Worm (Caenorhabditis elegans): ENCODE measurements around the gene zmp-6.
A peak's percentile ranks its signal among the peaks of the same experiment; 100 is the strongest.

The zmp-6 gene

ce11 chrIII:7272088-7272487 is 24.4 kb upstream of the zmp-6 start:
- TF ChIP-seq B0310.2 (tag; optimal IDR thresholded peaks at IDR 0.05) (no peak), tra-4 (tag; optimal IDR thresholded peaks at IDR 0.05) (no peak), flt-1 (GFP tag; IDR thresholded peaks at IDR 0.05) (0 out of 2 replicates have a peak, but pooled peaks have one; percentile 4), sea-1 (GFP tag; conservative IDR thresholded peaks at IDR 0.05) (no peak), hmg-4 (GFP tag; optimal IDR thresholded peaks at IDR 0.05) (peak; percentile 75), hmbx-1 (tag; optimal IDR thresholded peaks at IDR 0.05) (no peak), pes-1 (GFP tag; IDR thresholded peaks at IDR 0.05) (no peak), hnd-1 (tag; optimal IDR thresholded peaks at IDR 0.05) (no peak), F13C5.2 (tag; optimal IDR thresholded peaks at IDR 0.05) (peak; percentile 43), tbx-11 (GFP tag; IDR thresholded peaks at IDR 0.05) (no peak), ceh-13 (GFP tag; optimal IDR thresholded peaks at IDR 0.05) (no peak), aly-1 (tag; optimal IDR thresholded peaks at IDR 0.05) (no peak), tbx-37 (GFP tag; conservative IDR thresholded peaks at IDR 0.05) (no peak)

- no peak for TF ChIP-seq tra-4 (tag; optimal IDR thresholded peaks at IDR 0.05)
- no peak for TF ChIP-seq ceh-36 (tag; optimal IDR thresholded peaks at IDR 0.05)
- TF ChIP-seq hmg-4 (GFP tag; optimal IDR thresholded peaks at IDR 0.05): no peak
- TF ChIP-seq aly-1 (tag; optimal IDR thresholded peaks at IDR 0.05): no peak
- TF ChIP-seq ama-1 (optimal IDR thresholded peaks at IDR 0.05): no peak
- no peak for TF ChIP-seq sea-1 (GFP tag; conservative IDR thresholded peaks at IDR 0.05)
- no peak for TF ChIP-seq hnd-1 (tag; optimal IDR thresholded peaks at IDR 0.05)
- no peak for TF ChIP-seq flt-1 (GFP tag; IDR thresholded peaks at IDR 0.05)
- no peak for TF ChIP-seq tbx-37 (GFP tag; conservative IDR thresholded peaks at IDR 0.05)
- no peak for TF ChIP-seq ets-7 (tag; optimal IDR thresholded peaks at IDR 0.05)
- no peak for TF ChIP-seq pes-1 (GFP tag; IDR thresholded peaks at IDR 0.05)
- TF ChIP-seq scrt-1 (GFP tag; IDR thresholded peaks at IDR 0.05): no peak
- TF ChIP-seq hmbx-1 (tag; optimal IDR thresholded peaks at IDR 0.05): no peak
- no peak for TF ChIP-seq F13C5.2 (tag; optimal IDR thresholded peaks at IDR 0.05)
- no peak for TF ChIP-seq B0310.2 (tag; optimal IDR thresholded peaks at IDR 0.05)
- TF ChIP-seq ceh-13 (GFP tag; optimal IDR thresholded peaks at IDR 0.05): no peak
- TF ChIP-seq tbx-11 (GFP tag; IDR thresholded peaks at IDR 0.05): no peak
Observed at ce11 chrIII:7271083-7271482, 23.4 kb upstream of the zmp-6 start.

DNA sequence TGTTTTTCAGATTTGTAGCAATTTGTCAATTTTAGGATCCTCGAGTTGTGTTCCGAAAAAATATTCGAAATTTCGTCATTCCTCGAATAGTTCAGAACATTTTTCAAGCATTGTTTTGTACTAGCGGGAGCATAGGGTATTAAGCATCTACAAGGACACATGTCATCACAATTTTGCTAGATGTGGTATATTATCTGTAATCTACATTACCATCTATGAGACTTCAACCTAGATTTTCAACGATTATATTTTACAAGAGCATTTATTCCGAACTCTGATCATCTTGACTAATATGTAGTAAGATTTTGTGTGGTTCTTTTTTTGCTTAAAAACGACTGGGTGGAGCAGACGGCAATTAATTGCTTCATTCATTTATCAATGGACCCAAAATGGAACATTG is 15.4 kb upstream of the zmp-6 start:
- no peak for TF ChIP-seq tbx-11 (GFP tag; IDR thresholded peaks at IDR 0.05)
- TF ChIP-seq tbx-37 (GFP tag; conservative IDR thresholded peaks at IDR 0.05): no peak
- no peak for TF ChIP-seq ama-1 (optimal IDR thresholded peaks at IDR 0.05)
- TF ChIP-seq hmbx-1 (tag; optimal IDR thresholded peaks at IDR 0.05): no peak
- no peak for TF ChIP-seq flt-1 (GFP tag; IDR thresholded peaks at IDR 0.05)
- no peak for TF ChIP-seq ceh-36 (tag; optimal IDR thresholded peaks at IDR 0.05)
- no peak for TF ChIP-seq hnd-1 (tag; optimal IDR thresholded peaks at IDR 0.05)
- TF ChIP-seq sea-1 (GFP tag; conservative IDR thresholded peaks at IDR 0.05): no peak
- no peak for TF ChIP-seq tra-4 (tag; optimal IDR thresholded peaks at IDR 0.05)
- TF ChIP-seq aly-1 (tag; optimal IDR thresholded peaks at IDR 0.05): no peak
- no peak for TF ChIP-seq B0310.2 (tag; optimal IDR thresholded peaks at IDR 0.05)
- TF ChIP-seq ceh-13 (GFP tag; optimal IDR thresholded peaks at IDR 0.05): no peak
- TF ChIP-seq scrt-1 (GFP tag; IDR thresholded peaks at IDR 0.05): no peak
- no peak for TF ChIP-seq F13C5.2 (tag; optimal IDR thresholded peaks at IDR 0.05)

DNA sequence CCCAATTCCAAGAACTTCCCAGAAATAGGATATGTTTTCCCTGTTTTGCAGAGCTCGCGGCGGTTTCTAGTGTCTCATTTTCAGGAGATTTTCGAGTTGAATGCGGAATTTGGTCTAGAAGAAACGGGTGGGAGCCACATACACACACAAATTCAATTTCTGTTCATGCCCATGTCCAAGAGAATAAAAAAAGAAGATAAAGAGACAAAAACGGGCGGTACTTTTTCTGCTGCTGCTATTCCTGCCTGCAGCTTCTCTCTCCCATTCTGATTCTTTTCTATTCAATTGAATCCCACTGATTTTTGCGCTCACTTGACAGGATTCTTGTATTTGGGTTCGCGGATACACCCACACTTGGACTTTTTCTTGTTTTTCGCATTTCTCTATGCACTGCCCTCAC is 15.0 kb upstream of the zmp-6 start:
- no peak for TF ChIP-seq ama-1 (optimal IDR thresholded peaks at IDR 0.05)
- TF ChIP-seq flt-1 (GFP tag; IDR thresholded peaks at IDR 0.05): no peak
- no peak for TF ChIP-seq hmbx-1 (tag; optimal IDR thresholded peaks at IDR 0.05)
- TF ChIP-seq hnd-1 (tag; optimal IDR thresholded peaks at IDR 0.05): no peak
- no peak for TF ChIP-seq B0310.2 (tag; optimal IDR thresholded peaks at IDR 0.05)
- TF ChIP-seq scrt-1 (GFP tag; IDR thresholded peaks at IDR 0.05): no peak
- TF ChIP-seq ceh-36 (tag; optimal IDR thresholded peaks at IDR 0.05): no peak
- TF ChIP-seq ets-7 (tag; optimal IDR thresholded peaks at IDR 0.05): no peak
- no peak for TF ChIP-seq sea-1 (GFP tag; conservative IDR thresholded peaks at IDR 0.05)
- no peak for TF ChIP-seq tbx-37 (GFP tag; conservative IDR thresholded peaks at IDR 0.05)
- no peak for TF ChIP-seq aly-1 (tag; optimal IDR thresholded peaks at IDR 0.05)
- TF ChIP-seq F13C5.2 (tag; optimal IDR thresholded peaks at IDR 0.05): no peak
- TF ChIP-seq hmg-4 (GFP tag; optimal IDR thresholded peaks at IDR 0.05): no peak
- TF ChIP-seq tra-4 (tag; optimal IDR thresholded peaks at IDR 0.05): no peak
- no peak for TF ChIP-seq ceh-13 (GFP tag; optimal IDR thresholded peaks at IDR 0.05)

- TF ChIP-seq tbx-11 (GFP tag; IDR thresholded peaks at IDR 0.05): no peak
- TF ChIP-seq ama-1 (optimal IDR thresholded peaks at IDR 0.05): no peak
- TF ChIP-seq F13C5.2 (tag; optimal IDR thresholded peaks at IDR 0.05): no peak
- TF ChIP-seq scrt-1 (GFP tag; IDR thresholded peaks at IDR 0.05): no peak
- no peak for TF ChIP-seq tra-4 (tag; optimal IDR thresholded peaks at IDR 0.05)
- TF ChIP-seq ceh-13 (GFP tag; optimal IDR thresholded peaks at IDR 0.05): no peak
- TF ChIP-seq ets-7 (tag; optimal IDR thresholded peaks at IDR 0.05): no peak
- TF ChIP-seq aly-1 (tag; optimal IDR thresholded peaks at IDR 0.05): no peak
- no peak for TF ChIP-seq hmg-4 (GFP tag; optimal IDR thresholded peaks at IDR 0.05)
- TF ChIP-seq ceh-36 (tag; optimal IDR thresholded peaks at IDR 0.05): no peak
- no peak for TF ChIP-seq flt-1 (GFP tag; IDR thresholded peaks at IDR 0.05)
Observed at ce11 chrIII:7258931-7259330, 11.3 kb upstream of the zmp-6 start, which contains the start of gene B0361.4. B0361.4 (plus strand) TSS chrIII:7258991.

ce11 chrIII:7253669-7254068 is 6.0 kb upstream of the zmp-6 start:
- TF ChIP-seq hmbx-1 (tag; optimal IDR thresholded peaks at IDR 0.05): no peak
- TF ChIP-seq hmg-4 (GFP tag; optimal IDR thresholded peaks at IDR 0.05): no peak
- no peak for TF ChIP-seq tbx-37 (GFP tag; conservative IDR thresholded peaks at IDR 0.05)
- no peak for TF ChIP-seq ama-1 (optimal IDR thresholded peaks at IDR 0.05)
- no peak for TF ChIP-seq sea-1 (GFP tag; conservative IDR thresholded peaks at IDR 0.05)
- TF ChIP-seq pes-1 (GFP tag; IDR thresholded peaks at IDR 0.05): no peak
- TF ChIP-seq B0310.2 (tag; optimal IDR thresholded peaks at IDR 0.05): no peak
- no peak for TF ChIP-seq flt-1 (GFP tag; IDR thresholded peaks at IDR 0.05)
- TF ChIP-seq tra-4 (tag; optimal IDR thresholded peaks at IDR 0.05): no peak
- TF ChIP-seq ceh-13 (GFP tag; optimal IDR thresholded peaks at IDR 0.05): no peak
- no peak for TF ChIP-seq scrt-1 (GFP tag; IDR thresholded peaks at IDR 0.05)
- TF ChIP-seq ceh-36 (tag; optimal IDR thresholded peaks at IDR 0.05): no peak
- TF ChIP-seq tbx-11 (GFP tag; IDR thresholded peaks at IDR 0.05): no peak
- no peak for TF ChIP-seq hnd-1 (tag; optimal IDR thresholded peaks at IDR 0.05)
- no peak for TF ChIP-seq F13C5.2 (tag; optimal IDR thresholded peaks at IDR 0.05)
- TF ChIP-seq aly-1 (tag; optimal IDR thresholded peaks at IDR 0.05): no peak

ce11 chrIII:7246389-7246788 is 1.3 kb downstream of the zmp-6 start:
- no peak for TF ChIP-seq pes-1 (GFP tag; IDR thresholded peaks at IDR 0.05)
- no peak for TF ChIP-seq B0310.2 (tag; optimal IDR thresholded peaks at IDR 0.05)
- no peak for TF ChIP-seq hmg-4 (GFP tag; optimal IDR thresholded peaks at IDR 0.05)
- TF ChIP-seq tra-4 (tag; optimal IDR thresholded peaks at IDR 0.05): no peak
- TF ChIP-seq ceh-13 (GFP tag; optimal IDR thresholded peaks at IDR 0.05): no peak
- no peak for TF ChIP-seq scrt-1 (GFP tag; IDR thresholded peaks at IDR 0.05)
- no peak for TF ChIP-seq tbx-11 (GFP tag; IDR thresholded peaks at IDR 0.05)
- no peak for TF ChIP-seq F13C5.2 (tag; optimal IDR thresholded peaks at IDR 0.05)
- TF ChIP-seq ceh-36 (tag; optimal IDR thresholded peaks at IDR 0.05): no peak
- TF ChIP-seq tbx-37 (GFP tag; conservative IDR thresholded peaks at IDR 0.05): no peak
- no peak for TF ChIP-seq hmbx-1 (tag; optimal IDR thresholded peaks at IDR 0.05)
- no peak for TF ChIP-seq hnd-1 (tag; optimal IDR thresholded peaks at IDR 0.05)
- no peak for TF ChIP-seq ets-7 (tag; optimal IDR thresholded peaks at IDR 0.05)
